Worm (Caenorhabditis elegans) whole organism, late embryonic: ENCODE measurements around the gene nlp-7.

Source experiments
- K02D7.2 ChIP-seq: sonication (generic microtip); optimal IDR thresholded peaks from 2 replicates; lab custom pipeline; 2017; ENCODE audit warnings: mild to moderate bottlenecking, missing genetic modification characterization, missing compliant biosample characterization
- hlh-8 ChIP-seq: sonication (generic microtip); optimal IDR thresholded peaks from 2 replicates; lab custom pipeline; 2016; ENCODE audit warnings: missing genotype, missing genetic modification characterization, missing compliant biosample characterization

DNA sequence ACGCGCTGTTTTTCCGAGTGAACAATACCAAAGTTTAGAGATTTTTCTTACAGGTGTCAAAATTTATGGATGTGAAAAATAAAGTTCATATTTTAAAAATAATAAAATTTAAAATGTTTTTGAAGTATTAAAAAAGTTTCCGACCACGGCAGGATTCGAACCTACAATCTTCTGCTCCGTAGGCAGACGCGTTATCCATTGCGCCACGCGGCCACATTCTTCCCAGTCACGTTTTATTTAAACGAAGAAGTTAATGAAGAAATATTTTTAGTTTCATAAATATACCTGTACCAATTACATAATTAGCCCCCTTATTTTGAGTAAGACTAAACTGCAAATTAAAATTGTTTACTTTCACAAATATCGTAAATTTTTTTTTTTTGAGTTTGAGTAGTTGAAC, 47.7 kb downstream of the nlp-7 start:
- TF ChIP-seq K02D7.2 (no peak), hlh-8 (tag; lab: Kevin White, UChicago) (no peak)
